Worm (Caenorhabditis elegans) whole organism, young adult: ENCODE results near the gene K02D10.3.

ENCODE experiments used
- B0261.1 ChIP-seq: sonication (generic microtip); optimal IDR thresholded peaks from 2 replicates; lab custom pipeline; 2016; ENCODE audit warnings: mild to moderate bottlenecking, missing genetic modification characterization, moderate library complexity, missing compliant biosample characterization
- B0336.3 ChIP-seq: fragments of 200-800 bp; sonication (Bioruptor generic); IDR thresholded peaks from 2 replicates; pipeline ENCODE4 v1.3.6; 2022; ENCODE audit warnings: missing genetic modification characterization, missing compliant biosample characterization
- C06A6.2 ChIP-seq: fragments of 200-800 bp; sonication (Bioruptor generic); conservative IDR thresholded peaks from 2 replicates; pipeline ENCODE4 v1.3.6; 2022; ENCODE audit warnings: missing genetic modification characterization, missing compliant biosample characterization
- F22D6.2 ChIP-seq: sonication (generic microtip); optimal IDR thresholded peaks from 2 replicates; lab custom pipeline; 2016; ENCODE audit warnings: mild to moderate bottlenecking, missing genetic modification characterization, missing compliant biosample characterization
- T07F8.4 ChIP-seq: sonication (generic microtip); optimal IDR thresholded peaks from 2 replicates; lab custom pipeline; 2016; ENCODE audit warnings: mild to moderate bottlenecking, missing genetic modification characterization, moderate library complexity, missing compliant biosample characterization
- atf-7 ChIP-seq: sonication (generic microtip); optimal IDR thresholded peaks from 2 replicates; lab custom pipeline; 2017; ENCODE audit warnings: mild to moderate bottlenecking, missing genetic modification characterization, missing compliant biosample characterization
- attf-5 ChIP-seq: fragments of 200-800 bp; sonication (Bioruptor generic); optimal IDR thresholded peaks from 2 replicates; lab custom pipeline; 2018; ENCODE audit warnings: mild to moderate bottlenecking, missing genetic modification characterization, missing compliant biosample characterization
- cebp-1 ChIP-seq, 2 experiments: fragments of 200-800 bp in 1 of 2; sonication (Bioruptor generic) in 1 of 2; sonication (generic microtip) in 1 of 2; IDR thresholded peaks in 1 of 2; optimal IDR thresholded peaks in 1 of 2; 2 replicates each; pipeline versions ENCODE4 v1.3.6 to Lab custom; 2017 to 2022; ENCODE audit warnings: missing compliant biosample characterization in 2 of 2, missing genetic modification characterization in 2 of 2, mild to moderate bottlenecking in 1 of 2, missing genetic modification reagents in 1 of 2, moderate library complexity in 1 of 2
- ceh-27 ChIP-seq: fragments of 200-800 bp; sonication (Bioruptor generic); optimal IDR thresholded peaks from 2 replicates; lab custom pipeline; 2018; ENCODE audit warnings: mild to moderate bottlenecking, missing genetic modification characterization, moderate library complexity, missing compliant biosample characterization
- chd-7 ChIP-seq: sonication (generic microtip); optimal IDR thresholded peaks from 2 replicates; lab custom pipeline; 2016; ENCODE audit warnings: mild to moderate bottlenecking, missing genetic modification characterization, moderate library complexity, missing compliant biosample characterization
- die-1 ChIP-seq: sonication (generic microtip); optimal IDR thresholded peaks from 2 replicates; lab custom pipeline; 2016; ENCODE audit warnings: missing genotype, mild to moderate bottlenecking, missing genetic modification characterization, missing compliant biosample characterization
- dox-1 ChIP-seq: fragments of 200-800 bp; sonication (Bioruptor generic); IDR thresholded peaks from 2 replicates; pipeline ENCODE4 v1.3.6; 2022; ENCODE audit warnings: missing genetic modification reagents, missing genetic modification characterization, missing compliant biosample characterization
- dpl-1 ChIP-seq: fragments of 150-350 bp; optimal IDR thresholded peaks from 2 replicates; lab custom pipeline; 2014; ENCODE audit warnings: missing biosample characterization, missing genetic modification reagents, missing genetic modification characterization
- egrh-3 ChIP-seq: fragments of 200-800 bp; sonication (Bioruptor generic); IDR thresholded peaks from 2 replicates; pipeline ENCODE4 v1.3.6; 2022; ENCODE audit warnings: missing genetic modification reagents, missing genetic modification characterization, missing compliant biosample characterization
- lag-1 ChIP-seq: fragments of 200-800 bp; sonication (Bioruptor generic); IDR thresholded peaks from 2 replicates; pipeline ENCODE4 v1.3.6; 2022; ENCODE audit warnings: missing genetic modification reagents, missing genetic modification characterization, missing compliant biosample characterization
- let-607 ChIP-seq, 2 experiments: fragments of 200-800 bp in 1 of 2; sonication (Bioruptor generic) in 1 of 2; sonication (generic microtip) in 1 of 2; optimal IDR thresholded peaks; 2 replicates each; lab custom pipeline; 2016 to 2018; ENCODE audit warnings: mild to moderate bottlenecking in 2 of 2, missing compliant biosample characterization in 2 of 2, missing genetic modification characterization in 2 of 2, moderate library complexity in 2 of 2, missing genotype in 1 of 2
- lin-26 ChIP-seq: fragments of 200-800 bp; sonication (Bioruptor generic); IDR thresholded peaks from 2 replicates; pipeline ENCODE4 v1.3.6; 2022; ENCODE audit warnings: missing genetic modification reagents, missing genetic modification characterization, missing compliant biosample characterization
- lin-40 ChIP-seq: sonication (generic microtip); optimal IDR thresholded peaks from 2 replicates; lab custom pipeline; 2016; ENCODE audit warnings: missing genetic modification characterization, mild to moderate bottlenecking, missing compliant biosample characterization, missing genotype, missing genetic modification reagents
- lsy-27 ChIP-seq: sonication (generic microtip); optimal IDR thresholded peaks from 2 replicates; lab custom pipeline; 2017; ENCODE audit warnings: missing genetic modification characterization, mild to moderate bottlenecking, missing compliant biosample characterization, antibody characterized with exemption, missing genotype, borderline replicate concordance; ENCODE audit not compliant: insufficient read depth
- madf-3 ChIP-seq: fragments of 200-800 bp; sonication (Bioruptor generic); IDR thresholded peaks from 2 replicates; pipeline ENCODE4 v1.3.6; 2022; ENCODE audit warnings: missing genetic modification reagents, missing genetic modification characterization, missing compliant biosample characterization
- madf-6 ChIP-seq: fragments of 200-800 bp; sonication (Bioruptor generic); IDR thresholded peaks from 2 replicates; pipeline ENCODE4 v1.3.6; 2022; ENCODE audit warnings: missing genetic modification reagents, missing genetic modification characterization, missing compliant biosample characterization
- mcd-1 ChIP-seq: fragments of 200-800 bp; sonication (Bioruptor generic); IDR thresholded peaks from 2 replicates; pipeline ENCODE4 v1.3.6; 2022; ENCODE audit warnings: missing genetic modification reagents, missing genetic modification characterization, missing compliant biosample characterization
- mes-4 ChIP-seq: sonication (generic microtip); optimal IDR thresholded peaks from 2 replicates; lab custom pipeline; 2016; ENCODE audit warnings: missing genotype, missing genetic modification characterization, missing compliant biosample characterization
- nfyb-1 ChIP-seq: fragments of 200-800 bp; sonication (Bioruptor generic); IDR thresholded peaks from 2 replicates; pipeline ENCODE4 v1.3.6; 2022; ENCODE audit warnings: missing genetic modification reagents, missing genetic modification characterization, missing compliant biosample characterization
- nhr-80 ChIP-seq: sonication (generic microtip); optimal IDR thresholded peaks from 2 replicates; lab custom pipeline; 2016; ENCODE audit warnings: missing genetic modification characterization, missing compliant biosample characterization
- pha-4 ChIP-seq: fragments of 150-350 bp; sonication (generic microtip); optimal IDR thresholded peaks from 2 replicates; lab custom pipeline; 2014; ENCODE audit warnings: missing biosample characterization, missing genetic modification reagents, missing genetic modification characterization
- rcor-1 ChIP-seq: fragments of 200-800 bp; sonication (Bioruptor generic); IDR thresholded peaks from 2 replicates; pipeline ENCODE4 v1.3.6; 2022; ENCODE audit warnings: missing genetic modification reagents, missing genetic modification characterization, missing compliant biosample characterization
- sea-2 ChIP-seq: fragments of 200-800 bp; sonication (Bioruptor generic); IDR thresholded peaks from 2 replicates; pipeline ENCODE4 v1.3.6; 2022; ENCODE audit warnings: missing genetic modification characterization, missing compliant biosample characterization
- somi-1 ChIP-seq: fragments of 200-800 bp; sonication (Bioruptor generic); optimal IDR thresholded peaks from 2 replicates; lab custom pipeline; 2018; ENCODE audit warnings: mild to moderate bottlenecking, missing genetic modification characterization, missing compliant biosample characterization
- tbp1 ChIP-seq: fragments of 200-800 bp; sonication (Bioruptor generic); optimal IDR thresholded peaks from 2 replicates; lab custom pipeline; 2018; ENCODE audit warnings: mild to moderate bottlenecking, missing genetic modification characterization, missing compliant biosample characterization
- unc-62 ChIP-seq: fragments of 150-350 bp; optimal IDR thresholded peaks from 2 replicates; lab custom pipeline; 2014; ENCODE audit warnings: missing biosample characterization, missing genetic modification reagents, missing genetic modification characterization
- zim-3 ChIP-seq: sonication (generic microtip); optimal IDR thresholded peaks from 2 replicates; lab custom pipeline; 2017; ENCODE audit warnings: mild to moderate bottlenecking, missing genetic modification characterization, moderate library complexity, missing compliant biosample characterization
- ztf-18 ChIP-seq: sonication (generic microtip); optimal IDR thresholded peaks from 2 replicates; lab custom pipeline; 2016; ENCODE audit warnings: missing genotype, mild to moderate bottlenecking, missing genetic modification characterization, missing compliant biosample characterization
- ztf-22 ChIP-seq: fragments of 200-800 bp; sonication (Bioruptor generic); optimal IDR thresholded peaks from 2 replicates; lab custom pipeline; 2018; ENCODE audit warnings: mild to moderate bottlenecking, missing genetic modification characterization, moderate library complexity, missing compliant biosample characterization
- ztf-26 ChIP-seq: sonication (generic microtip); optimal IDR thresholded peaks from 2 replicates; lab custom pipeline; 2017; ENCODE audit warnings: missing genetic modification characterization, missing compliant biosample characterization
- ztf-28 ChIP-seq: fragments of 200-800 bp; sonication (Bioruptor generic); IDR thresholded peaks from 2 replicates; pipeline ENCODE4 v1.3.6; 2022; ENCODE audit warnings: missing genetic modification reagents, missing genetic modification characterization, missing compliant biosample characterization

The K02D10.3 gene

ce11 chrIII:8782744-8783143 is 11.0 kb upstream of the K02D10.3 start:
- TF ChIP-seq lag-1 (GFP tag; lab: Robert Waterston, UW) (no peak), sea-2 (GFP tag; lab: Robert Waterston, UW) (no peak), nfyb-1 (GFP tag; lab: Robert Waterston, UW) (peak; percentile 23; the same call in 1 of the 2 replicates), lin-40 (peak; percentile 44), somi-1 (GFP tag; lab: Kevin White, UChicago) (peak; percentile 65), die-1 (peak; percentile 44), F22D6.2 (tag; lab: Kevin White, UChicago) (peak; percentile 7), atf-7 (tag; lab: Kevin White, UChicago) (peak; percentile 47), attf-5 (GFP tag; lab: Kevin White, UChicago) (peak; percentile 49), egrh-3 (no peak), ztf-28 (GFP tag; lab: Robert Waterston, UW) (no peak), dox-1 (no peak), ztf-18 (no peak), rcor-1 (no peak), ceh-27 (GFP tag; lab: Kevin White, UChicago) (no peak), unc-62 (GFP tag; lab: Kevin White, UChicago) (peak; percentile 44), madf-3 (GFP tag; lab: Robert Waterston, UW) (no peak), mcd-1 (no peak), tbp1 (GFP tag; lab: Kevin White, UChicago) (peak; percentile 25), lsy-27 (no peak), nhr-80 (peak; percentile 90), madf-6 (no peak), ztf-22 (GFP tag; lab: Kevin White, UChicago) (peak; percentile 30), cebp-1 (GFP tag; IDR thresholded peaks at IDR 0.05; lab: Robert Waterston, UW) (0 out of 2 replicates have a peak, but pooled peaks have one; percentile 35), cebp-1 (tag; optimal IDR thresholded peaks at IDR 0.05; lab: Kevin White, UChicago) (peak; percentile 44), C06A6.2 (GFP tag; lab: Robert Waterston, UW) (no peak), mes-4 (tag; lab: Kevin White, UChicago) (no peak), let-607 (tag; optimal IDR thresholded peaks at IDR 0.05; lab: Kevin White, UChicago) (peak in 1 of 2 experiments; percentile 37), pha-4 (tag; lab: Kevin White, UChicago) (no peak), B0261.1 (tag; lab: Kevin White, UChicago) (no peak), dpl-1 (GFP tag; lab: Kevin White, UChicago) (no peak), ztf-26 (tag; lab: Kevin White, UChicago) (peak; percentile 75)

ce11 chrIII:8782080-8782479 is 10.3 kb upstream of the K02D10.3 start:
- TF ChIP-seq madf-3 (GFP tag; lab: Robert Waterston, UW): no peak
- no peak for TF ChIP-seq T07F8.4
- TF ChIP-seq zim-3: no peak
- no peak for TF ChIP-seq cebp-1 (GFP tag; IDR thresholded peaks at IDR 0.05; lab: Robert Waterston, UW)
- TF ChIP-seq cebp-1 (tag; optimal IDR thresholded peaks at IDR 0.05; lab: Kevin White, UChicago): peak; percentile 68

- TF ChIP-seq lin-40 (peak; percentile 61), madf-6 (no peak), somi-1 (GFP tag; lab: Kevin White, UChicago) (peak; percentile 60), ztf-26 (tag; lab: Kevin White, UChicago) (peak; percentile 60), cebp-1 (GFP tag; IDR thresholded peaks at IDR 0.05; lab: Robert Waterston, UW) (no peak), cebp-1 (tag; optimal IDR thresholded peaks at IDR 0.05; lab: Kevin White, UChicago) (peak; percentile 27), chd-7 (peak; percentile 16)
Observed at ce11 chrIII:8780473-8780872, 8.7 kb upstream of the K02D10.3 start.

ce11 chrIII:8779912-8780311 is 8.2 kb upstream of the K02D10.3 start, which contains the start of gene K02D10.4:
K02D10.4 (minus strand) TSS chrIII:8780012.
- TF ChIP-seq B0336.3 (GFP tag; lab: Robert Waterston, UW) (no peak), lin-26 (GFP tag; lab: Robert Waterston, UW) (no peak), B0261.1 (tag; lab: Kevin White, UChicago) (no peak)
